Fruit fly (Drosophila melanogaster) whole organism, wandering third instar larva: ENCODE data around the gene mri.
A peak's percentile ranks its signal among the peaks of the same experiment; 100 is the strongest.

Source experiments
- Vsx2 ChIP-seq: fragments of 200-300, 225-300 bp; sonication (Bioruptor generic); optimal IDR thresholded peaks from 2 replicates; lab custom pipeline; 2018; ENCODE audit warnings: missing biosample characterization, missing genetic modification characterization; ENCODE audit not compliant: partially characterized antibody
- rgr ChIP-seq: fragments of 200-800 bp; sonication (Bioruptor generic); optimal IDR thresholded peaks from 3 replicates; lab custom pipeline; 2016; ENCODE audit warnings: missing biosample characterization, mild to moderate bottlenecking, missing genetic modification characterization
- sv ChIP-seq: fragments of 200-800 bp; sonication (Bioruptor generic); optimal IDR thresholded peaks from 3 replicates; lab custom pipeline; 2016; ENCODE audit warnings: missing biosample characterization, missing genetic modification characterization
- tai ChIP-seq: sonication (Bioruptor generic); optimal IDR thresholded peaks from 2 replicates; lab custom pipeline; 2016; ENCODE audit warnings: missing biosample characterization, missing genetic modification characterization

DNA sequence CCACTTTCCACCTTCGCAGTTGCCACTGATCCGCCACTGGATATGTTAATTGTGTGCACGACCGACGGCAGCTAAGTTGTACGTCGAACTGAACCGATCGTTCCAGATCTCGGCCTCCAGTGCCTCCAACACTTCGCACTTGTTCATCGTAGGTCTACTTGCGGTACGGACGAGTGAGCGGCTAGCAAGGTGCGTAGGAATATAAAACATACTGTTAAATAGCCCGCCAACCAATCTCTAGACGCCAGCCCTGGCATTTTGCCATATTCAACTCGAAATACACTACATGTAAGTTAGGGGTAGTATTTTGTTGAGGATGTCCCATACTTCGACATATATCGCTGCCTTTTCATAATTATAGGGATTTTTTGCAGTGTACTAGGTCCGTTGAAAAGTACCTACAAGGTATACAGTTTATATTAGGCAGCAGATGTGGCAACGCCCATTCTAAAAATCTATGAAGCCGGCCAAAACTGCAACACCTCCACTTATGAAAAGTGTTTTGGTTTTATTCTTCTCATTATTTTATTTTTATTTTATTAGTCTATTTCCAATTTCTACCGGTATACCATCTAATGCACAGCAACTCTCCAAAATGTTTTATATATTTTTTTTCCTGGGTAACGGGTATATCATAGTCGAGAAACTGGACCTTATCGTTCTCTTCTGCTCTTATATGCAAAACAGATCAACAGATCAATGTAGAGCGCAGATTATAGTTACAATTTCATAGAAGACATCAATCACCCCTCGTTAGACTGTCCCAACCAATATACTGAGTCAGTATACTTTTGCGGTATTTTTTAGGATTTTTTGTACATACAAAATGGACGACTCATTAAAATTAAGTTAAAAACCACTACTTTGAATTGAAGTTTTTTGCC, 23.3 kb downstream of the mri start, which contains the start of the genes pyx and CG33229:
- TF ChIP-seq Vsx2 (GFP tag; lab: Kevin White, UChicago): no peak
- peak; percentile 82 for TF ChIP-seq sv (GFP tag; lab: Kevin White, UChicago)
- peak; percentile 58 for TF ChIP-seq rgr
- TF ChIP-seq tai (GFP tag; lab: Kevin White, UChicago): no peak
